Fruit fly (Drosophila melanogaster): ENCODE data around the gene beg.

dm6 chr3L:17010492-17011303, 24.8 kb upstream of the beg start:
- TF ChIP-seq CG7963 (GFP tag; IDR thresholded peaks at IDR 0.05; ENCODE audit: partially characterized antibody) (no peak), Lpt (GFP tag; optimal IDR thresholded peaks at IDR 0.05) (no peak), insv (GFP tag; optimal IDR thresholded peaks at IDR 0.05) (no peak), org-1 (GFP tag; optimal IDR thresholded peaks at IDR 0.05) (no peak), HHEX (GFP tag; optimal IDR thresholded peaks at IDR 0.05) (no peak), Blimp-1 (GFP tag; optimal IDR thresholded peaks at IDR 0.05) (no peak), CG3838 (GFP tag; optimal IDR thresholded peaks at IDR 0.05) (no peak), CG17385 (GFP tag; optimal IDR thresholded peaks at IDR 0.05) (no peak)

Data from whole organism, embryonic.